Worm (Caenorhabditis elegans): ENCODE measurements around the gene srr-2.

Gene srr-2

DNA sequence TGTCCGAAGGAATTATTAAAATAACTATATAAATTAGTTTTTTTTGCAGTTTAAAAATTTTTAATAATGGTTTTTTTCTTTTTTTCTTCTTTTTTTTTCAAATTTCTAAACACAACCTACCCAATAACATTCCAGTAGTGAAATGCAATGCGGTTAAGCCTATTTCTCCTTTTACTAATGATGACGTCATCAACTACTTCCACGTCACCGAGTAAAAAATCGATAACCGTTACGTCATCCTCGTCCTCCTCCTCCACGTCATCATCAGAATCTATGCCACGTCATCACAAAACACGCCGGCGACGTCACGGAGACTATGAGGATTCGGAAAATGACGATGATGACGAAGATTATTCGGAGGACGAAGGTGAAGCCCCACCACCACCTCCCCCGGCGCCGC, 42.4 kb downstream of the srr-2 start, which contains the start of gene hot-2:
Gene hot-2 (plus strand): TSS at position 134 of the 400 bp plus-strand sequence.
- TF ChIP-seq D2030.7 (GFP tag; IDR thresholded peaks at IDR 0.05) = no peak
- no peak for TF ChIP-seq F23B12.7 (tag; optimal IDR thresholded peaks at IDR 0.05; ENCODE audit: insufficient read depth)
- TF ChIP-seq ets-4 (GFP tag; optimal IDR thresholded peaks at IDR 0.05) = no peak
- TF ChIP-seq F57A8.1 (GFP tag; optimal IDR thresholded peaks at IDR 0.05) = no peak
- TF ChIP-seq T07F8.4 (tag; optimal IDR thresholded peaks at IDR 0.05) = no peak
- no peak for TF ChIP-seq hsf-1 (GFP tag; IDR thresholded peaks at IDR 0.05)
- TF ChIP-seq nfya-1 (tag; optimal IDR thresholded peaks at IDR 0.05; ENCODE audit: borderline replicate concordance, insufficient read depth) = no peak
- no peak for TF ChIP-seq lag-1 (GFP tag; IDR thresholded peaks at IDR 0.05)
- TF ChIP-seq snpc-1.1 (tag; optimal IDR thresholded peaks at IDR 0.05; ENCODE audit: insufficient read depth) = no peak
- no peak for TF ChIP-seq ama-1 (optimal IDR thresholded peaks at IDR 0.05)
- TF ChIP-seq ama-1 (GFP tag; optimal IDR thresholded peaks at IDR 0.05) = no peak
- TF ChIP-seq xnd-1 (tag; optimal IDR thresholded peaks at IDR 0.05) = no peak
- TF ChIP-seq Y53G8AR.9 (GFP tag; conservative IDR thresholded peaks at IDR 0.05) = no peak
- no peak for TF ChIP-seq B0261.1 (tag; optimal IDR thresholded peaks at IDR 0.05)
- TF ChIP-seq ccch-3 (GFP tag; optimal IDR thresholded peaks at IDR 0.05) = no peak
- no peak for TF ChIP-seq mel-28 (tag; optimal IDR thresholded peaks at IDR 0.05; ENCODE audit: borderline replicate concordance)
- TF ChIP-seq cebp-2 (GFP tag; IDR thresholded peaks at IDR 0.05) = no peak
- TF ChIP-seq lir-1 (GFP tag; conservative IDR thresholded peaks at IDR 0.05) = no peak
- no peak for TF ChIP-seq attf-6 (GFP tag; IDR thresholded peaks at IDR 0.05)
- TF ChIP-seq Y95B8A.8 (GFP tag; IDR thresholded peaks at IDR 0.05) = no peak

All from whole organism, young adult.